Worm (Caenorhabditis elegans) whole organism, L3 larva: Measurements from ENCODE around the gene zipt-2.2.

ENCODE experiments used
- R02D3.7 ChIP-seq: fragments of 150-350 bp; optimal IDR thresholded peaks from 2 replicates; lab custom pipeline; 2014; ENCODE audit warnings: missing biosample characterization, missing genetic modification characterization
- ZK546.5 ChIP-seq: sonication (generic microtip); optimal IDR thresholded peaks from 2 replicates; lab custom pipeline; 2017; ENCODE audit warnings: missing biosample characterization, missing genetic modification characterization
- ceh-16 ChIP-seq: sonication (generic microtip); optimal IDR thresholded peaks from 2 replicates; lab custom pipeline; 2017; ENCODE audit warnings: missing biosample characterization, missing genetic modification characterization
- ceh-28 ChIP-seq: fragments of 150-350 bp; optimal IDR thresholded peaks from 2 replicates; lab custom pipeline; 2014; ENCODE audit warnings: missing biosample characterization, missing genetic modification reagents, missing genetic modification characterization
- daf-12 ChIP-seq: fragments of 150-350 bp; optimal IDR thresholded peaks from 2 replicates; lab custom pipeline; 2014; ENCODE audit warnings: missing biosample characterization, missing genetic modification reagents, missing genetic modification characterization
- egl-27 ChIP-seq: sonication (generic microtip); optimal IDR thresholded peaks from 4 replicates; lab custom pipeline; 2017; ENCODE audit warnings: missing biosample characterization, missing genetic modification reagents, missing genetic modification characterization
- egl-5 ChIP-seq: fragments of 150-350 bp; optimal IDR thresholded peaks from 2 replicates; lab custom pipeline; 2017; ENCODE audit warnings: missing biosample characterization, missing genetic modification reagents, missing genetic modification characterization, inconsistent platforms
- elt-1 ChIP-seq: fragments of 150-350 bp; optimal IDR thresholded peaks from 2 replicates; lab custom pipeline; 2014; ENCODE audit warnings: missing biosample characterization, missing genetic modification characterization
- elt-2 ChIP-seq: sonication (generic microtip); optimal IDR thresholded peaks from 2 replicates; lab custom pipeline; 2016; ENCODE audit warnings: missing genetic modification reagents, mild to moderate bottlenecking, missing genetic modification characterization, missing compliant biosample characterization
- elt-3 ChIP-seq, 3 experiments: fragments of 150-350 bp in 1 of 3; sonication (generic microtip) in 2 of 3; optimal IDR thresholded peaks; 2 replicates in 2 of 3; 4 replicates in 1 of 3; lab custom pipeline; 2014 to 2017; ENCODE audit warnings: missing biosample characterization in 3 of 3, missing genetic modification characterization in 3 of 3
- fkh-2 ChIP-seq: fragments of 150-350 bp; optimal IDR thresholded peaks from 2 replicates; lab custom pipeline; 2014; ENCODE audit warnings: missing biosample characterization, missing genetic modification reagents, missing genetic modification characterization
- fos-1 ChIP-seq: fragments of 150-350 bp; optimal IDR thresholded peaks from 2 replicates; lab custom pipeline; 2014; ENCODE audit warnings: missing biosample characterization, missing genetic modification characterization
- jun-1 ChIP-seq: fragments of 150-350 bp; optimal IDR thresholded peaks from 2 replicates; lab custom pipeline; 2014; ENCODE audit warnings: missing biosample characterization, missing genetic modification reagents, missing genetic modification characterization
- lin-15B ChIP-seq: fragments of 150-350 bp; optimal IDR thresholded peaks from 2 replicates; lab custom pipeline; 2014; ENCODE audit warnings: missing biosample characterization, missing genetic modification characterization
- lin-39 ChIP-seq: fragments of 150-350 bp; optimal IDR thresholded peaks from 2 replicates; lab custom pipeline; 2018; ENCODE audit warnings: missing biosample characterization, missing genetic modification reagents, missing genetic modification characterization
- lsy-12 ChIP-seq: sonication (generic microtip); optimal IDR thresholded peaks from 2 replicates; lab custom pipeline; 2016; ENCODE audit warnings: mild to moderate bottlenecking, missing genetic modification characterization, missing compliant biosample characterization
- mdl-1 ChIP-seq: fragments of 150-350 bp; optimal IDR thresholded peaks from 2 replicates; lab custom pipeline; 2014; ENCODE audit warnings: missing biosample characterization, missing genetic modification characterization
- mml-1 ChIP-seq: fragments of 150-350 bp; sonication (generic microtip); optimal IDR thresholded peaks from 3 replicates; lab custom pipeline; 2014; ENCODE audit warnings: missing biosample characterization, missing genetic modification characterization
- nfya-1 ChIP-seq: sonication (generic microtip); optimal IDR thresholded peaks from 2 replicates; lab custom pipeline; 2017; ENCODE audit warnings: missing genetic modification characterization, mild to moderate bottlenecking, missing compliant biosample characterization, antibody characterized with exemption, moderate library complexity; ENCODE audit not compliant: insufficient read depth
- nhr-11 ChIP-seq: fragments of 150-350 bp; optimal IDR thresholded peaks from 2 replicates; lab custom pipeline; 2014; ENCODE audit warnings: missing biosample characterization, missing genetic modification characterization
- nhr-12 ChIP-seq: fragments of 150-350 bp; optimal IDR thresholded peaks from 2 replicates; lab custom pipeline; 2014; ENCODE audit warnings: missing biosample characterization, missing genetic modification characterization
- nhr-23 ChIP-seq: fragments of 150-350 bp; optimal IDR thresholded peaks from 2 replicates; lab custom pipeline; 2014; ENCODE audit warnings: missing biosample characterization, missing genetic modification reagents, missing genetic modification characterization
- nhr-237 ChIP-seq: fragments of 150-350 bp; optimal IDR thresholded peaks from 2 replicates; lab custom pipeline; 2014; ENCODE audit warnings: missing biosample characterization, missing genetic modification characterization
- nhr-25 ChIP-seq: sonication (generic microtip); optimal IDR thresholded peaks from 2 replicates; lab custom pipeline; 2017; ENCODE audit warnings: missing biosample characterization, missing genetic modification characterization
- nhr-43 ChIP-seq: sonication (generic microtip); optimal IDR thresholded peaks from 2 replicates; lab custom pipeline; 2016; ENCODE audit warnings: mild to moderate bottlenecking, missing genetic modification characterization, missing compliant biosample characterization; ENCODE audit not compliant: poor library complexity, severe bottlenecking
- nhr-67 ChIP-seq: fragments of 150-350 bp; optimal IDR thresholded peaks from 2 replicates; lab custom pipeline; 2014; ENCODE audit warnings: missing biosample characterization, missing genetic modification characterization
- nhr-76 ChIP-seq: fragments of 150-350 bp; sonication (generic microtip); optimal IDR thresholded peaks from 5 replicates; lab custom pipeline; 2014; ENCODE audit warnings: missing biosample characterization, missing genetic modification characterization
- nhr-77 ChIP-seq: fragments of 150-350 bp; optimal IDR thresholded peaks from 2 replicates; lab custom pipeline; 2014; ENCODE audit warnings: missing biosample characterization, missing genetic modification characterization
- pqm-1 ChIP-seq: fragments of 150-350 bp; optimal IDR thresholded peaks from 2 replicates; lab custom pipeline; 2017; ENCODE audit warnings: missing biosample characterization, missing genetic modification characterization, inconsistent platforms
- sea-2 ChIP-seq: fragments of 150-350 bp; sonication (generic microtip); optimal IDR thresholded peaks from 4 replicates; lab custom pipeline; 2014; ENCODE audit warnings: missing biosample characterization, missing genetic modification reagents, missing genetic modification characterization
- skn-1 ChIP-seq: fragments of 150-350 bp; optimal IDR thresholded peaks from 2 replicates; lab custom pipeline; 2014; ENCODE audit warnings: missing biosample characterization, missing genetic modification characterization
- unc-62 ChIP-seq: fragments of 150-350 bp; sonication (generic microtip); optimal IDR thresholded peaks from 4 replicates; lab custom pipeline; 2014; ENCODE audit warnings: missing biosample characterization, missing genetic modification reagents, missing genetic modification characterization
- zag-1 ChIP-seq: fragments of 150-350 bp; optimal IDR thresholded peaks from 2 replicates; lab custom pipeline; 2014; ENCODE audit warnings: missing biosample characterization, missing genetic modification characterization
- ztf-11 ChIP-seq: fragments of 150-350 bp; optimal IDR thresholded peaks from 2 replicates; lab custom pipeline; 2014; ENCODE audit warnings: missing biosample characterization, missing genetic modification characterization
- ztf-4 ChIP-seq: fragments of 150-350 bp; optimal IDR thresholded peaks from 2 replicates; lab custom pipeline; 2014; ENCODE audit warnings: missing biosample characterization, missing genetic modification characterization

zipt-2.2 gene

DNA sequence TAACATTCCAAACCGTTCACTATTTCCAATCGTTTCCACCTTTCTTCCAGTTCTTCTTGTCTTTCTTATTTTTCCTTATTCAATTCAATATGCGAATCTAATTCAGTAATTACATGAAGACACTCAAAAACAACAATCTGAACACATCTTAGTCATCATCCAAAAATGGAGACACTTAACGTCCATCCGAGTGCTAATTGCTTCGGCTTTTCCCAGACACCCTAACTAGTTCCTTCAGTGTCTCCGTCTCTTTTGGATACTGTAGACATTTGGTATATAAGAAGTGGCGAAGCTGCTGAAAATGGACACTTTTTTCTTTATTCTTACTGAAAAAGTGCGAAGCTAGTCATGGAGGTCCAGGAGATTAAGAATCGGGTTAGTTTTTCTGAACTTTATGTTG, 27.8 kb upstream of the zipt-2.2 start, which contains the start of gene col-33:
TSS of gene col-33 (plus strand) at position 301 of the 400 bp plus-strand sequence.
- TF ChIP-seq nhr-23 (tag; lab: Kevin White, UChicago) (no peak), nhr-77 (no peak), nhr-43 (tag; lab: Kevin White, UChicago) (no peak), mdl-1 (tag; lab: Kevin White, UChicago) (no peak), egl-5 (tag; lab: Kevin White, UChicago) (no peak), lsy-12 (no peak), ZK546.5 (tag; lab: Kevin White, UChicago) (no peak), elt-1 (tag; lab: Kevin White, UChicago) (no peak), fos-1 (tag; lab: Kevin White, UChicago) (no peak), fkh-2 (tag; lab: Kevin White, UChicago) (no peak)

DNA sequence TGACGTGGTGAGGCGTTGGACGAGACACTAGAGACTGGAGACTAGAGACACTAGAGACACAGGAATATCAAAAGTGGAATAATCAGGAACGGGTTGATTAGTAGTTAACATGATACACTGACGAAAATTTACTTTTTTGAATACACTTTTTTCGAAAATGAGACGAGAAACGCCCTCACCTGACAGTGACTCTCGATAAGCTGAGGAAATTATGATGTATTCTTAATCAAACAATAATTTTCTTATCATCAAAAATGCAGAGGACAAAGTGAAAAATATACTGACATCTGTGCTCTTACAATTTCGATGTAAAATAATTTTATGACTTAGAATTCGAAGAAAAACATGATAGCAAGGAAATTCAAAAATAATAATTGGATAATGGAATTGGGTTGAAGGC, 24.3 kb upstream of the zipt-2.2 start:
- TF ChIP-seq sea-2 (no peak), nhr-237 (tag; lab: Kevin White, UChicago) (no peak), nhr-67 (tag; lab: Kevin White, UChicago) (no peak), R02D3.7 (tag; lab: Kevin White, UChicago) (no peak), jun-1 (peak; percentile 3), nhr-25 (tag; lab: Kevin White, UChicago) (no peak), pqm-1 (tag; lab: Kevin White, UChicago) (peak; percentile 12), elt-2 (tag; lab: Kevin White, UChicago) (peak; percentile 82), nhr-76 (tag; lab: Kevin White, UChicago) (no peak), elt-3 (tag; optimal IDR thresholded peaks at IDR 0.05; lab: Kevin White, UChicago) (no peak), nhr-11 (no peak), ceh-16 (no peak), egl-27 (tag; lab: Kevin White, UChicago) (no peak), daf-12 (tag; lab: Kevin White, UChicago) (no peak), lin-15B (tag; lab: Kevin White, UChicago) (no peak), unc-62 (GFP tag; lab: Kevin White, UChicago) (no peak), elt-1 (tag; lab: Kevin White, UChicago) (no peak), ceh-28 (tag; lab: Kevin White, UChicago) (no peak), mml-1 (no peak), fkh-2 (tag; lab: Kevin White, UChicago) (no peak), skn-1 (tag; lab: Kevin White, UChicago) (no peak), ztf-11 (tag; lab: Kevin White, UChicago) (no peak)

DNA sequence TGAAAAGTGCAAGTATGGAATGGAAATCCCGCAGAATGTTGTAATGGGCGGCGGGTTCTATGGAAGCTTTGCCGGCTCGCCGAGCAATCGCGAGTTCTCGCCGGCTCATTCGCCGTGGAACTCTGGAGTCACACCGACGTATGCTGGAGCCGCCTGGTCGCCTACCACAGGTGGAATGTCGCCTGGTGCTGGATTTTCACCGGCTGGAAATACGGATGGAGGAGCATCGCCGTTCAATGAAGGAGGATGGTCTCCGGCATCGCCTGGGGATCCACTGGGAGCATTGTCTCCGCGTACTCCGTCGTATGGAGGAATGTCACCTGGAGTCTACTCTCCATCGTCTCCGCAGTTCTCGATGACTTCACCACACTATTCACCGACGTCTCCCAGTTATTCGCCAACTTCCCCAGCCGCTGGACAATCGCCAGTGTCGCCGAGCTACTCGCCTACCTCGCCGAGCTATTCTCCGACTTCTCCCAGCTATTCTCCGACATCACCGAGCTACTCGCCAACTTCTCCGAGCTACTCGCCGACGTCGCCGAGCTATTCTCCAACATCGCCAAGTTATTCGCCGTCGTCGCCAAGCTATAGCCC, 19.9 kb upstream of the zipt-2.2 start:
- TF ChIP-seq zag-1 (tag; lab: Kevin White, UChicago) (no peak), lin-15B (tag; lab: Kevin White, UChicago) (no peak), nfya-1 (no peak), mml-1 (no peak), nhr-23 (tag; lab: Kevin White, UChicago) (no peak)

DNA sequence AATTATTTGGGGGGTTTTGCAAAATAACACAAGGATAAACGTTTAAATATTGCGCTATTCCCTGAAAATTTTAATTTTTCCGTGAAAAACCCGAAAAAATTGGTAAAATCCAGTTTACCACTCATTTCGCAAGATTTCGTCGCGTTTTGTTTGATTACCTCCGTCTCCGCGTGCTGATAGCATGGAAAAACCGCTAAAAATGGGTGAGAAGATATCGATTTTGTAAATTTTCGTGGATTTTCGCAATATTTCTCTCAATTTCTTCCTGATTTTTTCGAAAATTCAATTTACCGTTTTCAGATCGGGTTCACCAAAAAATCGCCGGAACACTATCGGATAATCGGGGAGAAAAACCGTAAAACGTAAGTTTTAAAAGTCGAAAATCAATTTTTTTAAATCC, 12.6 kb upstream of the zipt-2.2 start, which contains the start of gene ama-1:
TSS of gene ama-1 (plus strand) at position 301 of the 400 bp plus-strand sequence.
- TF ChIP-seq nhr-12 (tag; lab: Kevin White, UChicago) (no peak), lin-39 (tag; lab: Kevin White, UChicago) (no peak), elt-3 (tag; optimal IDR thresholded peaks at IDR 0.05; lab: Kevin White, UChicago) (no peak), mdl-1 (tag; lab: Kevin White, UChicago) (no peak), R02D3.7 (tag; lab: Kevin White, UChicago) (no peak), nfya-1 (no peak), sea-2 (no peak), pqm-1 (tag; lab: Kevin White, UChicago) (no peak), ztf-4 (tag; lab: Kevin White, UChicago) (no peak)
